Worm (Caenorhabditis elegans): Measurements from ENCODE around the gene F26G1.15.
"Not testable (repeated sequence)": the region's sequence is repeated elsewhere in the genome, so short reads cannot be mapped to it uniquely, and the experiment has no call there.

Gene F26G1.15

DNA sequence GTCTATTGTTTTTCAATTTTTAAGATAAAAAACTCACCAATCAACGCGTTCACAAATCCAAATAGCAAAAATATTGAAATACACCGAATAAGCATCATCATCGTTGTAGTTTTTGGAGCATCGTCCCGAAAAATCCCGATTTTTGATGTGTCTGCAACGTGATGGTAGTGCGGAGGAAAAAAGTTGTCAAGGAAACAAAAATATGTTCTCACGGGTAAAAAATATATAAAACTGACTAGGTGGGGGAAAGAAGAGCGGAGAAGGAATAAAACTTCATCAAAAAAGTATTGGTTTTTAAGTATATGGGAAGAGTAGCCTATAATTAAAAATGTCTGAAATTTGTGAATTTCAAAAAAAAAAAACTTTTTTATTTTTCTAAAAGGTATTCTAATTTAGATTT lies 21.9 kb downstream of the F26G1.15 start, which contains the start of gene rig-6 (continued):
- TF ChIP-seq Y105C5A.15 (GFP tag; IDR thresholded peaks at IDR 0.05) (no peak), ceh-82 (tag; optimal IDR thresholded peaks at IDR 0.05) (no peak)

ce11 chrII:4815356-4815755 lies 25.3 kb downstream of the F26G1.15 start:
- no peak for TF ChIP-seq D1046.2 (GFP tag; IDR thresholded peaks at IDR 0.05)
- no peak for TF ChIP-seq mep-1 (tag; optimal IDR thresholded peaks at IDR 0.05)
- TF ChIP-seq aha-1 (tag), result no peak
- no peak for TF ChIP-seq pqm-1 (tag; optimal IDR thresholded peaks at IDR 0.05)

ce11 chrII:4818780-4819179 lies 28.7 kb downstream of the F26G1.15 start:
- TF ChIP-seq mes-2 (tag; optimal IDR thresholded peaks at IDR 0.05; ENCODE audit: poor library complexity, severe bottlenecking) (no peak), unc-62 (GFP tag; optimal IDR thresholded peaks at IDR 0.05 in 1 of 2) (peak in 1 of 2 experiments; percentile 94), unc-62 (tag; optimal IDR thresholded peaks at IDR 0.05) (no peak)

DNA sequence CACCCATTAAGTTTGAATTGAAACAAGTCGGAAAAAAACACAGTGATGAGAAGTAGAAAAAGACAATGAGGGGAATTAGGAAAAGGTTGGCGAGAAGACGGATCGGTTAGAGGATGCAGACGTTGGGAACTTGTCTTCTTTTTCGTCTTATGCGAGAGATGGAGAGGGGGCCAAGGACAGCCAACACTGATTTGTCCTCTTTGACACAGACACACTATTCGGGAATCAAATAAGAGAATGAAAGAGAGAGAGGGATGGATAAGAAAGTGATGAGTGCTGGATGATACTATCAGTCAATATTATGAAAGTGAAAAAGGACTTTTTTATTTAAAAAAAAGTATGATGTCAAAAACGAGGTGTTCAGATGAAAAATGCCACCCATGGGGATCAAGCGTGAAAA lies 31.6 kb downstream of the F26G1.15 start, which contains the start of gene lact-5:
lact-5 (minus strand) TSS at position 1 of the 400 bp plus-strand sequence.
- no peak for TF ChIP-seq daf-12 (tag; optimal IDR thresholded peaks at IDR 0.05)
- TF ChIP-seq zip-11 (GFP tag; IDR thresholded peaks at IDR 0.05), result no peak
- TF ChIP-seq nhr-48 (tag; optimal IDR thresholded peaks at IDR 0.05), result peak; percentile 46
- peak; percentile 64 for TF ChIP-seq nhr-28 (tag; optimal IDR thresholded peaks at IDR 0.05)
- TF ChIP-seq ceh-20 (GFP tag; IDR thresholded peaks at IDR 0.05), result no peak
- TF ChIP-seq hlh-11 (tag; optimal IDR thresholded peaks at IDR 0.05), result no peak
- no peak for TF ChIP-seq dmd-9 (GFP tag; IDR thresholded peaks at IDR 0.05)
- TF ChIP-seq mxl-3 (GFP tag; optimal IDR thresholded peaks at IDR 0.05), result peak; percentile 22
- TF ChIP-seq lim-7 (GFP tag; IDR thresholded peaks at IDR 0.05), result no peak
- TF ChIP-seq fos-1 (tag; optimal IDR thresholded peaks at IDR 0.05), result no peak

DNA sequence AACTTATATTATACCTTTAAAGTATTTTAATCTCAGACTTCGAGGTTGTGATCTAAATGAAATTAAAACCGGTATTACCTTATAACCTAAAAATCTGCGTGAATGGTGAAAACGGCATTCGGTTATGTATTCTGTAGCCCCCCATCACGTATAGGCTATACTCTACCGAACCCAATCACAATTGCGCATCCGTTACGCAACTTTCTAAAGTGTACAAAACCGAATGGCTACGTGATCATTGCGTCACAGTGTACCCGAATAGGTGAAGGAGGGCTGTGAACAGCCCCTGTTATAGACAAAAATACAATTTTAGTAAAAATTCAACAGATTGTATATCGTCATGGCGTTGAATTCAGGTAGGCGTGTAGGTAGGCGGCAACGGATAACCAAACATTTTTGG lies 32.5 kb downstream of the F26G1.15 start:
- TF ChIP-seq nhr-28 (tag; optimal IDR thresholded peaks at IDR 0.05), result peak; percentile 87
- TF ChIP-seq zip-11 (GFP tag; IDR thresholded peaks at IDR 0.05), result no peak

ce11 chrII:4825133-4825532 lies 35.0 kb downstream of the F26G1.15 start, which contains the start of the genes C33F10.8 and msp-40:
TSS of gene C33F10.8 (minus strand) at chrII:4825233.
TSS of gene msp-40 (plus strand) at chrII:4825414.
- TF ChIP-seq attf-4, zag-1, lsy-2 (tag; optimal IDR thresholded peaks at IDR 0.05): not testable (repeated sequence)

DNA sequence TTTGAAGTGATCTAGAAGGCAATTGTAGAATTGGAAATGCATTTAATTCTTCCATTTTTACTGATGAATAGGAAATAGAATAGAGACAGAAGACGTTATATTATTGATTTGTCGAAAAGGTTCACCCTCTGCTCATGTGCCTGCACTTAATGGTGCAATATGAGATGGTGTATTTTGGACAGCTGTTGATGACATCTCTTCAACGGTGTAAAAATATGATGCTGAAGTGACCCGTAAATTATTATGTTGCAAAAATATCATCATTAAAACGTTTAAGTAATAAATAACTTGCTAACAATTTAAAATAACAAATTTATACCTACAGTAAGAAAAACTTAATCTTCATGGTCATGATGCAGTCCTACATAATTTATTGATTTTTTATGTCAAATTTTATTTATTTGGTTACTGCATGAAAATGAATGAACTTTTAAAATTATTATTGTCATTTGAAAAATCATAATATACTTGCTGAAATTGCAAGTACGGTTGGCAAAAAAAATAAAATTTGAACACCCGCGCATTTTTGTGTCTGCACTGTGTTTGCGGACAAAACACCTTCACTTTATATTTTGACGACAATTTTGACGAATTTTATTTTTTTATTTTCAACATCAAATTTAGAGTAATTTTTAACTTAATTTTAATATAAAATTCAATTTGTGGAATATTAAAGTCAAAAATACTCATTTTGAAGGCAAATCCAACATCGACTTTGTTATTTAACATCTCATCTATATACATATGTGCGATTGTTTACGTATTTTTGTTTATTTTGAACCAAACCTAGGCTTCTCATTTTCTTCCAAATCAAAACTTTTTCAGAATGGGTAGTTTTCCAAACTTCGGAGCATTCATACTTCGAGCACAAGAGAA lies 37.9 kb downstream of the F26G1.15 start, which contains the start of the genes fbxb-88 and tbck-1:
fbxb-88 (minus strand) TSS at position 151 of the 876 bp plus-strand sequence.
tbck-1 (plus strand) TSS at position 826 of the 876 bp plus-strand sequence.
- TF ChIP-seq spr-3 (GFP tag; optimal IDR thresholded peaks at IDR 0.05), result no peak
- TF ChIP-seq T20F7.1 (GFP tag; optimal IDR thresholded peaks at IDR 0.05), result peak; percentile 58
- no peak for TF ChIP-seq hlh-11 (tag; optimal IDR thresholded peaks at IDR 0.05)
- TF ChIP-seq mxl-2 (GFP tag; conservative IDR thresholded peaks at IDR 0.05), result no peak
- no peak for TF ChIP-seq hmg-1.1 (GFP tag; IDR thresholded peaks at IDR 0.05)
- no peak for TF ChIP-seq set-16 (GFP tag; IDR thresholded peaks at IDR 0.05)
- no peak for TF ChIP-seq nhr-10 (tag; optimal IDR thresholded peaks at IDR 0.05)
- no peak for TF ChIP-seq saeg-2 (GFP tag; IDR thresholded peaks at IDR 0.05)
- TF ChIP-seq nhr-102 (tag; optimal IDR thresholded peaks at IDR 0.05), result no peak
- no peak for TF ChIP-seq attf-4 (tag; optimal IDR thresholded peaks at IDR 0.05)
- TF ChIP-seq snpc-4 (tag; optimal IDR thresholded peaks at IDR 0.05), result no peak
- TF ChIP-seq rbr-2 (tag; optimal IDR thresholded peaks at IDR 0.05), result peak; percentile 38
- TF ChIP-seq nhr-48 (tag; optimal IDR thresholded peaks at IDR 0.05), result no peak
- no peak for TF ChIP-seq madf-9 (GFP tag; conservative IDR thresholded peaks at IDR 0.05)
- no peak for TF ChIP-seq Y5F2A.4 (GFP tag; optimal IDR thresholded peaks at IDR 0.05)
- no peak for TF ChIP-seq mes-2 (tag; optimal IDR thresholded peaks at IDR 0.05; ENCODE audit: poor library complexity, severe bottlenecking)
- TF ChIP-seq hlh-30 (tag; optimal IDR thresholded peaks at IDR 0.05; ENCODE audit: insufficient read depth), result no peak
- no peak for TF ChIP-seq lin-39 (tag; optimal IDR thresholded peaks at IDR 0.05)
- TF ChIP-seq lin-29 (GFP tag; IDR thresholded peaks at IDR 0.05), result no peak
- no peak for TF ChIP-seq pqm-1 (tag; optimal IDR thresholded peaks at IDR 0.05)
- peak; percentile 96 for TF ChIP-seq dpl-1 (GFP tag; optimal IDR thresholded peaks at IDR 0.05)
- no peak for TF ChIP-seq nhr-11 (tag; optimal IDR thresholded peaks at IDR 0.05)
- no peak for TF ChIP-seq mxl-3 (GFP tag; optimal IDR thresholded peaks at IDR 0.05)
